Fruit fly (Drosophila melanogaster) whole organism, embryonic: ENCODE results near the gene Ccp84Ac.

ENCODE experiments used
- Aef1 ChIP-seq: fragments of 200-800 bp; sonication (Bioruptor generic); IDR thresholded peaks from 3 replicates; pipeline ENCODE4 v1.3.6; 2022; ENCODE audit warnings: missing biosample characterization, missing genetic modification characterization
- Asciz ChIP-seq: fragments of 200-800 bp; sonication (Bioruptor generic); optimal IDR thresholded peaks from 2 replicates; lab custom pipeline; 2017; ENCODE audit warnings: missing biosample characterization, mild to moderate bottlenecking, missing genetic modification characterization, missing genetic modification reagents
- Bdp1 ChIP-seq: fragments of 200-800 bp; sonication (Bioruptor generic); optimal IDR thresholded peaks from 3 replicates; lab custom pipeline; 2016; ENCODE audit warnings: missing biosample characterization, missing genetic modification characterization
- Bteb2 ChIP-seq: fragments of 200-800 bp; sonication (Bioruptor generic); optimal IDR thresholded peaks from 2 replicates; lab custom pipeline; 2016; ENCODE audit warnings: missing biosample characterization, missing genetic modification characterization
- CG11696 ChIP-seq: fragments of 200-800 bp; sonication (Bioruptor generic); IDR thresholded peaks from 2 replicates; pipeline ENCODE4 v1.3.6; 2022; ENCODE audit warnings: missing biosample characterization, missing genetic modification characterization
- CG14860 ChIP-seq: fragments of 200-800 bp; sonication (Bioruptor generic); IDR thresholded peaks from 3 replicates; pipeline ENCODE4 v1.3.6; 2022; ENCODE audit warnings: missing biosample characterization, missing genetic modification characterization; ENCODE audit not compliant: partially characterized antibody
- CG15011 ChIP-seq: fragments of 200-800 bp; sonication (Bioruptor generic); optimal IDR thresholded peaks from 3 replicates; lab custom pipeline; 2018; ENCODE audit warnings: missing biosample characterization, mild to moderate bottlenecking, missing genetic modification characterization
- CG1602 ChIP-seq: fragments of 200-800 bp; sonication (Bioruptor generic); optimal IDR thresholded peaks from 3 replicates; lab custom pipeline; 2016; ENCODE audit warnings: missing biosample characterization, missing genetic modification characterization
- CG17328 ChIP-seq: fragments of 200-800 bp; sonication (Bioruptor generic); IDR thresholded peaks from 2 replicates; pipeline ENCODE4 v1.3.6; 2022; ENCODE audit warnings: missing biosample characterization, missing genetic modification characterization
- CG18011 ChIP-seq: fragments of 200-800 bp; sonication (Bioruptor generic); optimal IDR thresholded peaks from 2 replicates; lab custom pipeline; 2017; ENCODE audit warnings: missing biosample characterization, missing genetic modification characterization, mild to moderate bottlenecking, moderate library complexity, missing genotype
- CG2116 ChIP-seq: fragments of 200-800 bp; sonication (Bioruptor generic); optimal IDR thresholded peaks from 3 replicates; lab custom pipeline; 2018; ENCODE audit warnings: missing biosample characterization, mild to moderate bottlenecking, missing genetic modification characterization
- CG2199 ChIP-seq: fragments of 200-800 bp; sonication (Bioruptor generic); IDR thresholded peaks from 3 replicates; pipeline ENCODE4 v1.3.6; 2022; ENCODE audit warnings: missing biosample characterization, missing genetic modification characterization
- CG2712 ChIP-seq: fragments of 200-800 bp; optimal IDR thresholded peaks from 3 replicates; lab custom pipeline; 2019; ENCODE audit warnings: missing biosample characterization, mild to moderate bottlenecking, missing genetic modification characterization, moderate library complexity
- CG34224 ChIP-seq: fragments of 200-800 bp; sonication (Bioruptor generic); IDR thresholded peaks from 3 replicates; pipeline ENCODE4 v1.3.6; 2022; ENCODE audit warnings: missing biosample characterization, missing genetic modification characterization; ENCODE audit not compliant: partially characterized antibody
- CG4424 ChIP-seq: fragments of 200-800 bp; sonication (Bioruptor generic); optimal IDR thresholded peaks from 3 replicates; lab custom pipeline; 2016; ENCODE audit warnings: missing biosample characterization, missing genetic modification characterization
- CG6272 ChIP-seq: fragments of 200-800 bp; sonication (Bioruptor generic); IDR thresholded peaks from 2 replicates; pipeline ENCODE4 v1.3.6; 2022; ENCODE audit warnings: missing biosample characterization, missing genetic modification characterization
- CG6654 ChIP-seq: fragments of 200-800 bp; sonication (Bioruptor generic); optimal IDR thresholded peaks from 2 replicates; lab custom pipeline; 2017; ENCODE audit warnings: missing biosample characterization, mild to moderate bottlenecking, missing genetic modification characterization
- CG7271 ChIP-seq: fragments of 200-800 bp; sonication (Bioruptor generic); optimal IDR thresholded peaks from 2 replicates; lab custom pipeline; 2018; ENCODE audit warnings: missing biosample characterization, mild to moderate bottlenecking, missing genetic modification characterization, moderate library complexity
- CG7963 ChIP-seq: fragments of 200-800 bp; sonication (Bioruptor generic); IDR thresholded peaks from 3 replicates; pipeline ENCODE4 v1.3.6; 2022; ENCODE audit warnings: missing biosample characterization, missing genetic modification characterization; ENCODE audit not compliant: partially characterized antibody
- CoRest ChIP-seq: fragments of 200-800 bp; sonication (Bioruptor generic); optimal IDR thresholded peaks from 3 replicates; lab custom pipeline; 2018; ENCODE audit warnings: missing biosample characterization, mild to moderate bottlenecking, missing genetic modification characterization, moderate library complexity
- D19A ChIP-seq: fragments of 200-800 bp; optimal IDR thresholded peaks from 3 replicates; lab custom pipeline; 2019; ENCODE audit warnings: missing biosample characterization, mild to moderate bottlenecking, missing genetic modification characterization, moderate library complexity
- Drgx ChIP-seq: fragments of 200-800 bp; sonication (Bioruptor generic); IDR thresholded peaks from 2 replicates; pipeline ENCODE4 v1.3.6; 2022; ENCODE audit warnings: missing biosample characterization, missing genetic modification characterization
- HHEX ChIP-seq: fragments of 200-800 bp; sonication (Bioruptor generic); optimal IDR thresholded peaks from 3 replicates; lab custom pipeline; 2017; ENCODE audit warnings: missing biosample characterization, mild to moderate bottlenecking, missing genetic modification characterization, missing genetic modification reagents
- Hey ChIP-seq: fragments of 200-800 bp; sonication (Bioruptor generic); optimal IDR thresholded peaks from 3 replicates; lab custom pipeline; 2018; ENCODE audit warnings: missing biosample characterization, mild to moderate bottlenecking, missing genetic modification characterization
- Lpt ChIP-seq: fragments of >200 bp; optimal IDR thresholded peaks from 2 replicates; lab custom pipeline; 2018; ENCODE audit warnings: missing biosample characterization, missing genetic modification characterization
- Oaz ChIP-seq: fragments of 200-800 bp; sonication (Bioruptor generic); IDR thresholded peaks from 2 replicates; pipeline ENCODE4 v1.3.6; 2022; ENCODE audit warnings: missing biosample characterization, missing genetic modification characterization
- Pdp1 ChIP-seq, 2 experiments: fragments of 200-800 bp; sonication (Bioruptor generic); optimal IDR thresholded peaks; 3 replicates each; lab custom pipeline; 2016; ENCODE audit warnings: missing biosample characterization in 2 of 2, missing genetic modification characterization in 2 of 2, mild to moderate bottlenecking in 1 of 2, moderate library complexity in 1 of 2
- ara ChIP-seq: fragments of 200-800 bp; sonication (Bioruptor generic); IDR thresholded peaks from 2 replicates; pipeline ENCODE4 v1.3.6; 2022; ENCODE audit warnings: missing biosample characterization, missing genetic modification characterization
- exex ChIP-seq: fragments of 200-800 bp; sonication (Bioruptor generic); optimal IDR thresholded peaks from 4 replicates; lab custom pipeline; 2018; ENCODE audit warnings: missing biosample characterization, mild to moderate bottlenecking, missing genetic modification characterization, moderate library complexity
- fru ChIP-seq: fragments of >200 bp; optimal IDR thresholded peaks from 2 replicates; lab custom pipeline; 2017
- gt ChIP-seq: fragments of 200-800 bp; sonication (Bioruptor generic); IDR thresholded peaks from 2 replicates; pipeline ENCODE4 v1.3.6; 2022; ENCODE audit warnings: missing biosample characterization, missing genetic modification characterization
- kay ChIP-seq: fragments of 200-800 bp; sonication (Bioruptor generic); optimal IDR thresholded peaks from 2 replicates; lab custom pipeline; 2016; ENCODE audit warnings: missing biosample characterization, missing genetic modification characterization
- lbe ChIP-seq: fragments of 200-800 bp; sonication (Bioruptor generic); optimal IDR thresholded peaks from 2 replicates; lab custom pipeline; 2016; ENCODE audit warnings: missing biosample characterization, mild to moderate bottlenecking, missing genetic modification characterization
- nau ChIP-seq: fragments of 200-800 bp; sonication (Bioruptor generic); optimal IDR thresholded peaks from 3 replicates; lab custom pipeline; 2017; ENCODE audit warnings: missing biosample characterization, mild to moderate bottlenecking, missing genetic modification characterization, missing genetic modification reagents
- nmo ChIP-seq: fragments of 200-800 bp; sonication (Bioruptor generic); optimal IDR thresholded peaks from 2 replicates; lab custom pipeline; 2018; ENCODE audit warnings: missing biosample characterization, mild to moderate bottlenecking, missing genetic modification characterization, moderate library complexity
- nom ChIP-seq: fragments of 200-800 bp; sonication (Bioruptor generic); optimal IDR thresholded peaks from 2 replicates; lab custom pipeline; 2017; ENCODE audit warnings: missing biosample characterization, missing genetic modification characterization, mild to moderate bottlenecking, moderate library complexity, missing genetic modification reagents
- onecut ChIP-seq: fragments of 200-800 bp; sonication (Bioruptor generic); IDR thresholded peaks from 2 replicates; pipeline ENCODE4 v1.3.6; 2022; ENCODE audit warnings: missing biosample characterization, missing genetic modification characterization
- pb ChIP-seq: fragments of 200-800 bp; sonication (Bioruptor generic); optimal IDR thresholded peaks from 3 replicates; lab custom pipeline; 2016; ENCODE audit warnings: missing biosample characterization, missing genetic modification characterization
- phol ChIP-seq: fragments of 200-800 bp; sonication (Bioruptor generic); optimal IDR thresholded peaks from 3 replicates; lab custom pipeline; 2018; ENCODE audit warnings: missing biosample characterization, mild to moderate bottlenecking, missing genetic modification characterization, moderate library complexity
- prd ChIP-seq, 3 experiments: fragments of >200 bp in 2 of 3; fragments of 200-800 bp in 1 of 3; sonication (Bioruptor generic) in 1 of 3; optimal IDR thresholded peaks in 2 of 3; IDR thresholded peaks in 1 of 3; 2 replicates in 2 of 3; 3 replicates in 1 of 3; pipeline versions ENCODE4 v1.3.6 to Lab custom; 2017 to 2022; ENCODE audit warnings: missing biosample characterization in 1 of 3, missing genetic modification characterization in 1 of 3
- sc ChIP-seq, 3 experiments: fragments of >200 bp in 2 of 3; fragments of 200-800 bp in 1 of 3; sonication (Bioruptor generic) in 1 of 3; optimal IDR thresholded peaks; 2 replicates in 2 of 3; 3 replicates in 1 of 3; lab custom pipeline; 2017; ENCODE audit warnings: mild to moderate bottlenecking in 1 of 3, missing biosample characterization in 1 of 3, missing genetic modification characterization in 1 of 3, missing genetic modification reagents in 1 of 3
- stc ChIP-seq: fragments of 200-800 bp; sonication (Bioruptor generic); IDR thresholded peaks from 2 replicates; pipeline ENCODE4 v1.3.6; 2022; ENCODE audit warnings: missing biosample characterization, missing genetic modification characterization
- tgo ChIP-seq: fragments of 200-800 bp; sonication (Bioruptor generic); IDR thresholded peaks from 3 replicates; pipeline ENCODE4 v1.3.6; 2022; ENCODE audit warnings: missing biosample characterization, missing genetic modification characterization
- tin ChIP-seq: fragments of 200-800 bp; sonication (Bioruptor generic); optimal IDR thresholded peaks from 3 replicates; lab custom pipeline; 2016; ENCODE audit warnings: missing biosample characterization, missing genetic modification characterization
- toy ChIP-seq: fragments of 200-800 bp; sonication (Bioruptor generic); IDR thresholded peaks from 2 replicates; pipeline ENCODE4 v1.3.6; 2022; ENCODE audit warnings: missing biosample characterization, missing genetic modification characterization
- unpg ChIP-seq: fragments of 200-800 bp; sonication (Bioruptor generic); optimal IDR thresholded peaks from 3 replicates; lab custom pipeline; 2018; ENCODE audit warnings: missing biosample characterization, mild to moderate bottlenecking, missing genetic modification characterization, moderate library complexity
- wek ChIP-seq: fragments of 200-800 bp; sonication (Bioruptor generic); optimal IDR thresholded peaks from 3 replicates; lab custom pipeline; 2018; ENCODE audit warnings: missing biosample characterization, mild to moderate bottlenecking, missing genetic modification characterization, moderate library complexity
- zfh1 ChIP-seq: fragments of 200-800 bp; sonication (Bioruptor generic); IDR thresholded peaks from 3 replicates; pipeline ENCODE4 v1.3.6; 2022; ENCODE audit warnings: missing biosample characterization, missing genetic modification characterization

Ccp84Ac gene

dm6 chr3R:6664371-6665116 is 31.5 kb downstream of the Ccp84Ac start (continued):
- TF ChIP-seq toy (GFP tag; lab: Robert Waterston, UW), result no peak
- TF ChIP-seq CG6654, result no peak
- TF ChIP-seq gt (GFP tag; lab: Robert Waterston, UW), result no peak
- 0 out of 3 replicates have a peak, but pooled peaks have one; percentile 15 for TF ChIP-seq CG7963 (GFP tag; lab: Robert Waterston, UW)
- TF ChIP-seq pb (GFP tag; lab: Kevin White, UChicago), result no peak
- no peak; the same call in 1 of the 2 replicates for TF ChIP-seq ara (GFP tag; lab: Robert Waterston, UW)
- TF ChIP-seq CG6272 (GFP tag; lab: Robert Waterston, UW), result 0 out of 2 replicates have a peak, but pooled peaks have one; percentile 5
- TF ChIP-seq nmo (GFP tag; lab: Kevin White, UChicago), result peak; percentile 51
- TF ChIP-seq lbe (GFP tag; lab: Kevin White, UChicago), result no peak
- no peak for TF ChIP-seq Bteb2
- TF ChIP-seq HHEX (GFP tag; lab: Kevin White, UChicago), result no peak
- TF ChIP-seq nau (GFP tag; lab: Kevin White, UChicago), result no peak
- TF ChIP-seq Aef1, result no peak
- no peak for TF ChIP-seq tgo (GFP tag; lab: Robert Waterston, UW)
- TF ChIP-seq nom (GFP tag; lab: Kevin White, UChicago), result no peak
- no peak for TF ChIP-seq Asciz
- TF ChIP-seq kay (GFP tag; lab: Kevin White, UChicago), result no peak
- no peak for TF ChIP-seq prd (optimal IDR thresholded peaks at IDR 0.05; lab: Kevin White, UChicago)
- peak; percentile 31; the same call in 1 of the 3 replicates for TF ChIP-seq prd (GFP tag; IDR thresholded peaks at IDR 0.05; lab: Robert Waterston, UW)
- no peak for TF ChIP-seq unpg (GFP tag; lab: Kevin White, UChicago)
- TF ChIP-seq CG15011, result no peak
- no peak for TF ChIP-seq Hey
- 0 out of 2 replicates have a peak, but pooled peaks have one; percentile 10 for TF ChIP-seq Drgx (GFP tag; lab: Robert Waterston, UW)
- TF ChIP-seq D19A (tag; lab: Kevin White, UChicago), result peak; percentile 16
- TF ChIP-seq CG4424 (GFP tag; lab: Kevin White, UChicago), result peak; percentile 10
- TF ChIP-seq Bdp1 (GFP tag; lab: Kevin White, UChicago), result no peak
- peak; percentile 58; the same call in 2 of the 3 replicates for TF ChIP-seq zfh1 (GFP tag; lab: Robert Waterston, UW)
- no peak for TF ChIP-seq tin (GFP tag; lab: Kevin White, UChicago)
- TF ChIP-seq CG2199, result no peak
- TF ChIP-seq CG2712 (tag; lab: Kevin White, UChicago), result peak; percentile 14
- peak; percentile 18 for TF ChIP-seq wek
- no peak for TF ChIP-seq CG1602 (GFP tag; lab: Kevin White, UChicago)
- TF ChIP-seq phol (tag; lab: Kevin White, UChicago), result peak; percentile 25
- TF ChIP-seq sc (optimal IDR thresholded peaks at IDR 0.05; lab: Kevin White, UChicago), result no peak
- peak; percentile 4 for TF ChIP-seq sc (GFP tag; optimal IDR thresholded peaks at IDR 0.05; lab: Kevin White, UChicago)
- no peak for TF ChIP-seq Lpt (GFP tag; lab: Kevin White, UChicago)
- TF ChIP-seq CG17328 (GFP tag; lab: Robert Waterston, UW), result 0 out of 2 replicates have a peak, but pooled peaks have one; percentile 7
- TF ChIP-seq CG18011, result no peak
- TF ChIP-seq stc (GFP tag; lab: Robert Waterston, UW), result no peak
- TF ChIP-seq CG7271 (tag; lab: Kevin White, UChicago), result no peak
- TF ChIP-seq Pdp1 (GFP tag; optimal IDR thresholded peaks at IDR 0.05; lab: Kevin White, UChicago), result peak in 1 of 2 experiments; percentile 12
- no peak for TF ChIP-seq CG2116 (GFP tag; lab: Kevin White, UChicago)
- no peak for TF ChIP-seq exex (tag; lab: Kevin White, UChicago)
- peak; percentile 21; the same call in 1 of the 2 replicates for TF ChIP-seq onecut
- no peak for TF ChIP-seq Oaz
- no peak for TF ChIP-seq fru
- no peak for TF ChIP-seq CG14860 (GFP tag; lab: Robert Waterston, UW)
- 0 out of 3 replicates have a peak, but pooled peaks have one; percentile 10 for TF ChIP-seq CG34224 (GFP tag; lab: Robert Waterston, UW)
- 0 out of 2 replicates have a peak, but pooled peaks have one; percentile 33 for TF ChIP-seq CG11696 (GFP tag; lab: Robert Waterston, UW)
- peak; percentile 6 for TF ChIP-seq CoRest (tag; lab: Kevin White, UChicago)
